Worm (Caenorhabditis elegans) whole organism, early embryonic: ENCODE data around the gene T01G6.10.

ENCODE experiments used
- B0310.2 ChIP-seq: sonication (generic microtip); optimal IDR thresholded peaks from 2 replicates; lab custom pipeline; 2016; ENCODE audit warnings: mild to moderate bottlenecking, missing genetic modification characterization, missing compliant biosample characterization
- F13C5.2 ChIP-seq: sonication (generic microtip); optimal IDR thresholded peaks from 2 replicates; lab custom pipeline; 2017; ENCODE audit warnings: mild to moderate bottlenecking, missing genetic modification characterization, inconsistent platforms, missing compliant biosample characterization
- aly-1 ChIP-seq: sonication (generic microtip); optimal IDR thresholded peaks from 2 replicates; lab custom pipeline; 2016; ENCODE audit warnings: missing genetic modification characterization, missing compliant biosample characterization
- ama-1 ChIP-seq: fragments of 150-350 bp; optimal IDR thresholded peaks from 2 replicates; lab custom pipeline; 2014
- ceh-13 ChIP-seq: fragments of 200-800 bp; sonication (Bioruptor generic); optimal IDR thresholded peaks from 2 replicates; lab custom pipeline; 2018; ENCODE audit warnings: mild to moderate bottlenecking, missing genetic modification characterization, missing compliant biosample characterization
- ceh-36 ChIP-seq: sonication (generic microtip); optimal IDR thresholded peaks from 2 replicates; lab custom pipeline; 2016; ENCODE audit warnings: missing genetic modification characterization, inconsistent platforms, missing compliant biosample characterization
- ets-7 ChIP-seq: sonication (generic microtip); optimal IDR thresholded peaks from 2 replicates; lab custom pipeline; 2016; ENCODE audit warnings: missing genotype, missing genetic modification characterization, missing compliant biosample characterization
- flt-1 ChIP-seq: fragments of 200-800 bp; sonication (Bioruptor generic); IDR thresholded peaks from 2 replicates; pipeline ENCODE4 v1.3.6; 2022; ENCODE audit warnings: missing genetic modification characterization, missing compliant biosample characterization
- hmbx-1 ChIP-seq: sonication (generic microtip); optimal IDR thresholded peaks from 2 replicates; lab custom pipeline; 2016; ENCODE audit warnings: mild to moderate bottlenecking, missing genetic modification characterization, missing compliant biosample characterization
- hmg-4 ChIP-seq: fragments of 200-800 bp; sonication (Bioruptor generic); optimal IDR thresholded peaks from 2 replicates; lab custom pipeline; 2018; ENCODE audit warnings: mild to moderate bottlenecking, missing genetic modification characterization, missing compliant biosample characterization
- hnd-1 ChIP-seq: sonication (generic microtip); optimal IDR thresholded peaks from 2 replicates; lab custom pipeline; 2016; ENCODE audit warnings: missing genetic modification characterization, missing compliant biosample characterization
- pes-1 ChIP-seq: fragments of 200-800 bp; sonication (Bioruptor generic); IDR thresholded peaks from 2 replicates; pipeline ENCODE4 v1.3.6; 2022; ENCODE audit warnings: missing genetic modification reagents, missing genetic modification characterization, missing compliant biosample characterization
- scrt-1 ChIP-seq: fragments of 200-800 bp; sonication (Bioruptor generic); IDR thresholded peaks from 2 replicates; pipeline ENCODE4 v1.3.6; 2022; ENCODE audit warnings: missing genetic modification characterization, missing compliant biosample characterization
- sea-1 ChIP-seq: fragments of 200-800 bp; sonication (Bioruptor generic); conservative IDR thresholded peaks from 2 replicates; pipeline ENCODE4 v1.3.6; 2022; ENCODE audit warnings: missing genetic modification characterization, missing compliant biosample characterization
- tbx-11 ChIP-seq: fragments of 200-800 bp; sonication (Bioruptor generic); IDR thresholded peaks from 2 replicates; pipeline ENCODE4 v1.3.6; 2022; ENCODE audit warnings: missing genetic modification characterization, missing compliant biosample characterization
- tbx-37 ChIP-seq: fragments of 200-800 bp; sonication (Bioruptor generic); conservative IDR thresholded peaks from 2 replicates; pipeline ENCODE4 v1.3.6; 2022; ENCODE audit warnings: missing genetic modification reagents, missing genetic modification characterization, missing compliant biosample characterization
- tra-4 ChIP-seq: sonication (generic microtip); optimal IDR thresholded peaks from 2 replicates; lab custom pipeline; 2017; ENCODE audit warnings: missing genetic modification characterization, missing compliant biosample characterization

T01G6.10 gene

ce11 chrV:457839-458238 lies 45.2 kb downstream of the T01G6.10 start:
- TF ChIP-seq pes-1 (GFP tag; lab: Robert Waterston, UW) (no peak), ets-7 (tag; lab: Kevin White, UChicago) (no peak), hmg-4 (GFP tag; lab: Kevin White, UChicago) (no peak), ceh-36 (no peak), aly-1 (tag; lab: Kevin White, UChicago) (no peak), scrt-1 (GFP tag; lab: Robert Waterston, UW) (no peak), B0310.2 (no peak), tra-4 (tag; lab: Kevin White, UChicago) (no peak), tbx-11 (GFP tag; lab: Robert Waterston, UW) (no peak), hmbx-1 (tag; lab: Kevin White, UChicago) (no peak), hnd-1 (tag; lab: Kevin White, UChicago) (no peak), F13C5.2 (no peak), ama-1 (no peak), sea-1 (GFP tag; lab: Robert Waterston, UW) (no peak), tbx-37 (GFP tag; lab: Robert Waterston, UW) (no peak), ceh-13 (GFP tag; lab: Kevin White, UChicago) (no peak), flt-1 (no peak)

DNA sequence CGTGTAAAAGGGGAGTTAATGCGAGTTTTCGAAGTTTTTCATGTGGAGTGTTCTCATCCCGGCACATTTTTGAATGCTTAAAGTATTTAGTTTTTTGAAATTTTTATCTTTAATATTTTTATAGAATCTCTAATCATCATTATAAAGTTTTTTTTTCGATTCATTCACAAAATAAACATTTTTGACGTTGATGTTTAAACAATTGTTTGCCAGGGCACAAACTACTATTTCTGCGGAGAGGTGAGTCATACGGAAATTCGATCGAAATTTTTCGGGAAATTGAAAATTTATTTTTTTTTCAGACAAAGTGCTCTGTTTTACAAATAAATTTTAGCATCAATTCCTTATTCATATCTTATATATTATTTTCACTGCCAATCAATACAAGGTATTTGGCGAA lies 49.5 kb downstream of the T01G6.10 start, which contains the start of gene nhr-98:
TSS of gene nhr-98 (plus strand) at position 301 of the 400 bp plus-strand sequence.
- TF ChIP-seq tra-4 (tag; lab: Kevin White, UChicago) (no peak), B0310.2 (no peak), aly-1 (tag; lab: Kevin White, UChicago) (no peak), ceh-36 (no peak), hmbx-1 (tag; lab: Kevin White, UChicago) (no peak), sea-1 (GFP tag; lab: Robert Waterston, UW) (no peak), F13C5.2 (no peak), ceh-13 (GFP tag; lab: Kevin White, UChicago) (no peak), tbx-37 (GFP tag; lab: Robert Waterston, UW) (no peak), hnd-1 (tag; lab: Kevin White, UChicago) (no peak), pes-1 (GFP tag; lab: Robert Waterston, UW) (no peak), flt-1 (no peak), scrt-1 (GFP tag; lab: Robert Waterston, UW) (no peak), hmg-4 (GFP tag; lab: Kevin White, UChicago) (no peak), tbx-11 (GFP tag; lab: Robert Waterston, UW) (no peak), ets-7 (tag; lab: Kevin White, UChicago) (no peak), ama-1 (no peak)
